Worm (Caenorhabditis elegans) whole organism, midembryonic: ENCODE data around the gene ascc-1.
"Not testable (repeated sequence)": the region's sequence is repeated elsewhere in the genome, so short reads cannot be mapped to it uniquely, and the experiment has no call there.

Experiments used
- T22C8.4 ChIP-seq: fragments of 200-800 bp; sonication (Bioruptor generic); IDR thresholded peaks from 2 replicates; pipeline ENCODE4 v1.3.6; 2022; ENCODE audit warnings: missing genetic modification characterization, missing compliant biosample characterization
- cog-1 ChIP-seq: sonication (generic microtip); optimal IDR thresholded peaks from 2 replicates; lab custom pipeline; 2016; ENCODE audit warnings: missing genetic modification characterization, missing compliant biosample characterization
- flt-1 ChIP-seq: fragments of 200-800 bp; sonication (Bioruptor generic); IDR thresholded peaks from 2 replicates; pipeline ENCODE4 v1.3.6; 2022; ENCODE audit warnings: missing genetic modification characterization, missing compliant biosample characterization
- klf-2 ChIP-seq: fragments of 200-800 bp; sonication (Bioruptor generic); conservative IDR thresholded peaks from 2 replicates; pipeline ENCODE4 v1.3.6; 2022; ENCODE audit warnings: missing genetic modification reagents, missing genetic modification characterization, missing compliant biosample characterization
- med-1 ChIP-seq: sonication (generic microtip); optimal IDR thresholded peaks from 2 replicates; lab custom pipeline; 2017; ENCODE audit warnings: missing genetic modification characterization, mild to moderate bottlenecking, missing compliant biosample characterization, antibody characterized with exemption, missing genetic modification reagents; ENCODE audit not compliant: insufficient read depth
- ref-1 ChIP-seq: fragments of 200-800 bp; sonication (Bioruptor generic); conservative IDR thresholded peaks from 2 replicates; pipeline ENCODE4 v1.3.6; 2022; ENCODE audit warnings: missing genetic modification reagents, missing genetic modification characterization, missing compliant biosample characterization
- tab-1 ChIP-seq: fragments of 200-800 bp; sonication (Bioruptor generic); IDR thresholded peaks from 2 replicates; pipeline ENCODE4 v1.3.6; 2022; ENCODE audit warnings: missing genetic modification characterization, missing compliant biosample characterization
- ztf-23 ChIP-seq: fragments of 200-800 bp; sonication (Bioruptor generic); IDR thresholded peaks from 2 replicates; pipeline ENCODE4 v1.3.6; 2022; ENCODE audit warnings: missing genetic modification reagents, missing genetic modification characterization, missing compliant biosample characterization
- ztf-29 ChIP-seq: fragments of 200-800 bp; sonication (Bioruptor generic); IDR thresholded peaks from 2 replicates; pipeline ENCODE4 v1.3.6; 2022; ENCODE audit warnings: missing genetic modification reagents, missing genetic modification characterization, missing compliant biosample characterization

The ascc-1 gene

ce11 chrII:87937-88336, 30.5 kb downstream of the ascc-1 start:
- TF ChIP-seq tab-1 = no peak
- TF ChIP-seq med-1 (GFP tag; lab: Kevin White, UChicago) = no peak
- TF ChIP-seq ztf-23 (GFP tag; lab: Robert Waterston, UW) = no peak
- TF ChIP-seq ztf-29 (GFP tag; lab: Robert Waterston, UW) = no peak
- no peak for TF ChIP-seq klf-2 (GFP tag; lab: Robert Waterston, UW)
- TF ChIP-seq cog-1 (tag; lab: Kevin White, UChicago) = no peak
- TF ChIP-seq ref-1 (GFP tag; lab: Robert Waterston, UW) = no peak
- no peak for TF ChIP-seq T22C8.4
- no peak for TF ChIP-seq flt-1

ce11 chrII:91419-91818, 33.9 kb downstream of the ascc-1 start, which contains the start of gene mcat-1:
Gene mcat-1 (minus strand): TSS chrII:91519.
- TF ChIP-seq cog-1 (tag; lab: Kevin White, UChicago) (no peak), ref-1 (GFP tag; lab: Robert Waterston, UW) (no peak), tab-1 (no peak)

- no peak for TF ChIP-seq flt-1
- TF ChIP-seq klf-2 (GFP tag; lab: Robert Waterston, UW) = no peak
Observed at ce11 chrII:95177-95576, 37.7 kb downstream of the ascc-1 start, which contains the start of gene C50D2.7. Gene C50D2.7 (minus strand): TSS chrII:95277.

DNA sequence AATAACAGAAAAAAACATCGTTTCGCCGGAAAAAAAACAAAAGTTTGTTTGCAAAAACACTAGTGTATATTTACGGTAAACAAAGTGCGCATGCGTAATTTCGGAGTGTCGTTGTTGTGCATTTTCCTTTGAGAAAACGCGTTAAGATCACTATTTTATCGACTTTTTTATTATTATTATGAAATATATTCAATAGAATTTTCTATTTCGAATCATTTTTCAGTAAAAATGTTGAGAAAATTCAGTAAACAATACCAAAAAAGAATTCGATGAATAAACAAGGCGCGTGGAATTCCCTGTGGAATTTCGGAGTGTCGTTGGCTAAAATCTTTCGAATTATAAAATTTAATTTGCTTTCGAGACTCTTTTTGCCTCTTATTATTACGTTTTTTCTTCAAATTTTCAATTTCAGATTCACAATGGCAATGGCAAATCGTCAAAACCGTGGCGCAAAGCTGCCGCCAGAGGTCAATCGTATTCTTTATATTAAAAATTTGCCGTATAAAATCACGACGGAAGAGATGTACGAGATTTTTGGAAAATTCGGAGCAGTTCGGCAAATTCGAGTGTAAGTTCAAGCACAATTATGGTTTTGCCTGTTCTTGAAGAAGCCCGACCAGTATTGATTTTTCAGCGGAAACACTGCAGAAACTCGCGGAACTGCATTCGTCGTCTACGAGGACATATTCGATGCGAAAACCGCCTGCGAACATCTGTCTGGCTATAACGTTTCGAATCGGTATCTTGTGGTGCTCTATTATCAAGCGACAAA, 40.7 kb downstream of the ascc-1 start, which contains the start of the genes luc-7L3 and sftb-6:
TSS of gene luc-7L3 (minus strand) at position 36 of the 772 bp plus-strand sequence.
TSS of gene sftb-6 (plus strand) at position 413 of the 772 bp plus-strand sequence.
- TF ChIP-seq klf-2 (GFP tag; lab: Robert Waterston, UW) = no peak
- peak; percentile 13 for TF ChIP-seq cog-1 (tag; lab: Kevin White, UChicago)
- TF ChIP-seq ztf-23 (GFP tag; lab: Robert Waterston, UW) = no peak
- no peak for TF ChIP-seq ref-1 (GFP tag; lab: Robert Waterston, UW)
- no peak for TF ChIP-seq flt-1
- TF ChIP-seq T22C8.4 = peak; percentile 28; the same call in 1 of the 2 replicates
- no peak for TF ChIP-seq med-1 (GFP tag; lab: Kevin White, UChicago)

ce11 chrII:98894-99293, 41.4 kb downstream of the ascc-1 start, which contains the start of gene C50D2.10:
Gene C50D2.10 (plus strand): TSS chrII:99138.
- TF ChIP-seq klf-2 (GFP tag; lab: Robert Waterston, UW); flt-1; ref-1 (GFP tag; lab: Robert Waterston, UW): not testable (repeated sequence)

- TF ChIP-seq klf-2 (GFP tag; lab: Robert Waterston, UW) (no peak), ztf-29 (GFP tag; lab: Robert Waterston, UW) (no peak), flt-1 (no peak), T22C8.4 (no peak), ztf-23 (GFP tag; lab: Robert Waterston, UW) (no peak), cog-1 (tag; lab: Kevin White, UChicago) (no peak), tab-1 (no peak), ref-1 (GFP tag; lab: Robert Waterston, UW) (no peak), med-1 (GFP tag; lab: Kevin White, UChicago) (no peak)
Observed at ce11 chrII:101176-101575, 43.7 kb downstream of the ascc-1 start.

ce11 chrII:104234-104633, 46.8 kb downstream of the ascc-1 start, which contains the start of gene col-68:
Gene col-68 (plus strand): TSS chrII:104534.
- TF ChIP-seq ztf-29 (GFP tag; lab: Robert Waterston, UW) (no peak), cog-1 (tag; lab: Kevin White, UChicago) (no peak), flt-1 (no peak), ztf-23 (GFP tag; lab: Robert Waterston, UW) (no peak), klf-2 (GFP tag; lab: Robert Waterston, UW) (no peak), ref-1 (GFP tag; lab: Robert Waterston, UW) (no peak), T22C8.4 (no peak), tab-1 (no peak), med-1 (GFP tag; lab: Kevin White, UChicago) (no peak)

ce11 chrII:105327-105882, 47.9 kb downstream of the ascc-1 start:
- TF ChIP-seq klf-2 (GFP tag; lab: Robert Waterston, UW) (no peak), ref-1 (GFP tag; lab: Robert Waterston, UW) (no peak), cog-1 (tag; lab: Kevin White, UChicago) (no peak), med-1 (GFP tag; lab: Kevin White, UChicago) (no peak), flt-1 (no peak), tab-1 (no peak), ztf-29 (GFP tag; lab: Robert Waterston, UW) (no peak), T22C8.4 (no peak), ztf-23 (GFP tag; lab: Robert Waterston, UW) (no peak)

ce11 chrII:105889-106288, 48.4 kb downstream of the ascc-1 start, which contains the start of gene txt-1:
Gene txt-1 (plus strand): TSS chrII:106189.
- no peak for TF ChIP-seq ztf-23 (GFP tag; lab: Robert Waterston, UW)
- TF ChIP-seq tab-1 = no peak
- TF ChIP-seq flt-1 = no peak
- TF ChIP-seq ztf-29 (GFP tag; lab: Robert Waterston, UW) = no peak
- TF ChIP-seq T22C8.4 = no peak
- no peak for TF ChIP-seq med-1 (GFP tag; lab: Kevin White, UChicago)
- TF ChIP-seq klf-2 (GFP tag; lab: Robert Waterston, UW) = no peak
- no peak for TF ChIP-seq cog-1 (tag; lab: Kevin White, UChicago)
- no peak for TF ChIP-seq ref-1 (GFP tag; lab: Robert Waterston, UW)
